Worm (Caenorhabditis elegans): ENCODE results near the gene srh-240.

ce11 chrV:2883097-2883496 lies 18.1 kb downstream of the srh-240 start:
- TF ChIP-seq Y48G9A.11 (GFP tag; IDR thresholded peaks at IDR 0.05) (no peak), unc-62 (GFP tag; optimal IDR thresholded peaks at IDR 0.05 in 1 of 2) (no peak), unc-62 (tag; optimal IDR thresholded peaks at IDR 0.05) (no peak), fos-1 (tag; optimal IDR thresholded peaks at IDR 0.05) (no peak), ama-1 (optimal IDR thresholded peaks at IDR 0.05) (no peak), tag-97 (GFP tag; IDR thresholded peaks at IDR 0.05) (no peak)

All from whole organism, L4 larva.